Fruit fly (Drosophila melanogaster): ENCODE measurements around the gene Myb.

Gene Myb

dm6 chrX:15870777-15871757 lies 13.4 kb upstream of the Myb start (continued):
- TF ChIP-seq chinmo (GFP tag; IDR thresholded peaks at IDR 0.05; ENCODE audit: partially characterized antibody), result no peak
- no peak for TF ChIP-seq corto (GFP tag; optimal IDR thresholded peaks at IDR 0.05)
- TF ChIP-seq pnt (GFP tag; optimal IDR thresholded peaks at IDR 0.05), result no peak
- TF ChIP-seq E2f1 (GFP tag; IDR thresholded peaks at IDR 0.05), result no peak
- no peak for TF ChIP-seq CG15073 (GFP tag; optimal IDR thresholded peaks at IDR 0.05)
- TF ChIP-seq Dip3 (GFP tag; optimal IDR thresholded peaks at IDR 0.05), result peak; percentile 35
- no peak for TF ChIP-seq CG7372 (GFP tag; IDR thresholded peaks at IDR 0.05)
- peak; percentile 79; the same call in 1 of the 2 replicates for TF ChIP-seq CG14014 (GFP tag; IDR thresholded peaks at IDR 0.05)
- TF ChIP-seq CG14860 (GFP tag; IDR thresholded peaks at IDR 0.05; ENCODE audit: partially characterized antibody), result no peak
- TF ChIP-seq CG3281 (GFP tag; optimal IDR thresholded peaks at IDR 0.05), result no peak
- TF ChIP-seq bab2 (GFP tag; optimal IDR thresholded peaks at IDR 0.05), result peak; percentile 51
- no peak for TF ChIP-seq CG8281 (tag; optimal IDR thresholded peaks at IDR 0.05)
- TF ChIP-seq HmgZ (tag; optimal IDR thresholded peaks at IDR 0.05), result peak; percentile 80
- peak; percentile 28 for TF ChIP-seq NC2β (GFP tag; optimal IDR thresholded peaks at IDR 0.05)
- TF ChIP-seq croc (GFP tag; conservative IDR thresholded peaks at IDR 0.05), result no peak
- peak; percentile 37 for TF ChIP-seq YL-1 (GFP tag; optimal IDR thresholded peaks at IDR 0.05)
- TF ChIP-seq CG11560 (tag; IDR thresholded peaks at IDR 0.05), result no peak
- no peak for TF ChIP-seq CG34422 (GFP tag; IDR thresholded peaks at IDR 0.05)
- no peak for TF ChIP-seq pita (GFP tag; optimal IDR thresholded peaks at IDR 0.05)
- no peak for TF ChIP-seq pros (GFP tag; optimal IDR thresholded peaks at IDR 0.05)
- peak; percentile 41 for TF ChIP-seq ERR (GFP tag; optimal IDR thresholded peaks at IDR 0.05)
- no peak for TF ChIP-seq Vsx1 (GFP tag; optimal IDR thresholded peaks at IDR 0.05)
- TF ChIP-seq HLH3B (GFP tag; IDR thresholded peaks at IDR 0.05), result peak; percentile 47; the same call in 1 of the 2 replicates
- no peak for TF ChIP-seq BEAF-32 (GFP tag; optimal IDR thresholded peaks at IDR 0.05)
- peak in 1 of 2 experiments; percentile 23 for TF ChIP-seq Pdp1 (GFP tag; optimal IDR thresholded peaks at IDR 0.05)
- TF ChIP-seq MTF-1 (GFP tag; optimal IDR thresholded peaks at IDR 0.05; ENCODE audit: borderline replicate concordance), result no peak
- TF ChIP-seq Hr51 (GFP tag; optimal IDR thresholded peaks at IDR 0.05), result peak in 1 of 2 experiments; percentile 49
- TF ChIP-seq CG34376 (GFP tag; optimal IDR thresholded peaks at IDR 0.05), result peak; percentile 92
- TF ChIP-seq CG9727 (GFP tag; optimal IDR thresholded peaks at IDR 0.05), result peak; percentile 63
- TF ChIP-seq Hr3 (GFP tag; optimal IDR thresholded peaks at IDR 0.05), result no peak
- TF ChIP-seq CG9609 (GFP tag; optimal IDR thresholded peaks at IDR 0.05), result no peak
- no peak for TF ChIP-seq Doc3 (GFP tag; IDR thresholded peaks at IDR 0.05; ENCODE audit: partially characterized antibody)
- no peak for TF ChIP-seq danr (GFP tag; IDR thresholded peaks at IDR 0.05)
- TF ChIP-seq Antp (GFP tag; optimal IDR thresholded peaks at IDR 0.05), result no peak
- TF ChIP-seq CG18011 (GFP tag; optimal IDR thresholded peaks at IDR 0.05), result peak; percentile 18
- no peak for TF ChIP-seq stwl (tag; optimal IDR thresholded peaks at IDR 0.05)
- TF ChIP-seq sens-2 (GFP tag; IDR thresholded peaks at IDR 0.05), result no peak
- TF ChIP-seq CG18476 (GFP tag; optimal IDR thresholded peaks at IDR 0.05), result peak; percentile 64
- no peak for TF ChIP-seq CG9797 (GFP tag; optimal IDR thresholded peaks at IDR 0.05)
- TF ChIP-seq D19A (tag; optimal IDR thresholded peaks at IDR 0.05), result no peak
- peak; percentile 25 for TF ChIP-seq trh (GFP tag; optimal IDR thresholded peaks at IDR 0.05)
- no peak for TF ChIP-seq CG30431 (GFP tag; optimal IDR thresholded peaks at IDR 0.05)
- TF ChIP-seq CG1792 (GFP tag; optimal IDR thresholded peaks at IDR 0.05), result peak; percentile 73
- TF ChIP-seq Bdp1 (GFP tag; optimal IDR thresholded peaks at IDR 0.05), result no peak
- peak; percentile 15 for TF ChIP-seq Myb (GFP tag; optimal IDR thresholded peaks at IDR 0.05)
- peak; percentile 56 for TF ChIP-seq CG2116 (GFP tag; optimal IDR thresholded peaks at IDR 0.05)
- no peak for TF ChIP-seq amos (GFP tag; IDR thresholded peaks at IDR 0.05; ENCODE audit: partially characterized antibody)
- peak; percentile 49; the same call in 1 of the 2 replicates for TF ChIP-seq vvl (GFP tag; IDR thresholded peaks at IDR 0.05)
